Worm (Caenorhabditis elegans): Measurements from ENCODE around the gene srw-48.

- TF ChIP-seq ama-1 (optimal IDR thresholded peaks at IDR 0.05) (no peak), hmbx-1 (tag; optimal IDR thresholded peaks at IDR 0.05) (no peak)
Measured at ce11 chrV:16382949-16383348, 37.8 kb upstream of the srw-48 start.
